Fruit fly (Drosophila melanogaster) whole organism, pupa: ENCODE measurements around the gene CG32086.

ENCODE experiments used
- CG10348 ChIP-seq: fragments of 200-800 bp; sonication (Bioruptor generic); IDR thresholded peaks from 2 replicates; pipeline ENCODE4 v1.3.6; 2022; ENCODE audit warnings: missing biosample characterization, missing genetic modification characterization
- CG13204 ChIP-seq: fragments of 200-800 bp; sonication (Bioruptor generic); optimal IDR thresholded peaks from 2 replicates; lab custom pipeline; 2018; ENCODE audit warnings: missing biosample characterization, mild to moderate bottlenecking, missing genetic modification characterization, moderate library complexity
- CG14655 ChIP-seq: fragments of 200-800 bp; sonication (Bioruptor generic); optimal IDR thresholded peaks from 3 replicates; lab custom pipeline; 2017; ENCODE audit warnings: mild to moderate bottlenecking, missing biosample characterization, missing genetic modification reagents, missing genetic modification characterization
- CG15710 ChIP-seq: fragments of 200-800 bp; sonication (Bioruptor generic); optimal IDR thresholded peaks from 2 replicates; lab custom pipeline; 2018; ENCODE audit warnings: missing biosample characterization, mild to moderate bottlenecking, missing genetic modification characterization, moderate library complexity
- CG17806 ChIP-seq: fragments of 200-800 bp; sonication (Bioruptor generic); optimal IDR thresholded peaks from 2 replicates; lab custom pipeline; 2018; ENCODE audit warnings: missing biosample characterization, mild to moderate bottlenecking, missing genetic modification characterization, moderate library complexity
- CG34367 ChIP-seq: fragments of 200-800 bp; sonication (Bioruptor generic); optimal IDR thresholded peaks from 2 replicates; lab custom pipeline; 2018; ENCODE audit warnings: missing biosample characterization, mild to moderate bottlenecking, missing genetic modification characterization
- CG4496 ChIP-seq: fragments of 200-800 bp; sonication (Bioruptor generic); IDR thresholded peaks from 3 replicates; pipeline ENCODE4 v1.3.6; 2022; ENCODE audit warnings: missing biosample characterization, missing genetic modification characterization
- CG8159 ChIP-seq: fragments of 200-800 bp; sonication (Bioruptor generic); optimal IDR thresholded peaks from 3 replicates; lab custom pipeline; 2018; ENCODE audit warnings: missing biosample characterization, mild to moderate bottlenecking, missing genetic modification characterization, moderate library complexity
- CG8301 ChIP-seq: fragments of 200-800 bp; sonication (Bioruptor generic); optimal IDR thresholded peaks from 2 replicates; lab custom pipeline; 2018; ENCODE audit warnings: missing biosample characterization, mild to moderate bottlenecking, missing genetic modification characterization
- Pif1B ChIP-seq: fragments of 200-800 bp; sonication (Bioruptor generic); optimal IDR thresholded peaks from 3 replicates; lab custom pipeline; 2016; ENCODE audit warnings: missing biosample characterization, missing genetic modification characterization
- fd96Ca ChIP-seq: fragments of 200-800 bp; sonication (Bioruptor generic); IDR thresholded peaks from 3 replicates; pipeline ENCODE4 v1.3.6; 2022; ENCODE audit warnings: missing biosample characterization, missing genetic modification characterization
- rn ChIP-seq: fragments of 200-800 bp; sonication (Bioruptor generic); IDR thresholded peaks from 2 replicates; pipeline ENCODE4 v1.3.6; 2022; ENCODE audit warnings: missing biosample characterization, missing genetic modification characterization

- TF ChIP-seq CG34367 (tag; lab: Kevin White, UChicago) (no peak), rn (GFP tag; lab: Robert Waterston, UW) (no peak), CG8159 (no peak), CG13204 (GFP tag; lab: Kevin White, UChicago) (no peak), fd96Ca (GFP tag; lab: Robert Waterston, UW) (no peak), CG4496 (GFP tag; lab: Robert Waterston, UW) (no peak), CG10348 (GFP tag; lab: Robert Waterston, UW) (no peak), CG17806 (no peak), CG8301 (tag; lab: Kevin White, UChicago) (no peak), CG15710 (tag; lab: Kevin White, UChicago) (no peak), CG14655 (GFP tag; lab: Kevin White, UChicago) (no peak), Pif1B (no peak)
Measured at dm6 chr3L:11556637-11557036, 27.2 kb downstream of the CG32086 start.
